Fruit fly (Drosophila melanogaster) Kc167 (cell line): ENCODE results near the gene CG7115.

Experiments used
- Myc ChIP-seq: fragments of >200 bp; optimal IDR thresholded peaks from 2 replicates; lab custom pipeline; 2017; ENCODE audit warnings: missing external identifiers
- Sin3A ChIP-seq: fragments of >200 bp; optimal IDR thresholded peaks from 2 replicates; lab custom pipeline; 2018; ENCODE audit warnings: missing external identifiers
- h ChIP-seq: fragments of >200 bp; optimal IDR thresholded peaks from 3 replicates; lab custom pipeline; 2018; ENCODE audit warnings: missing external identifiers
- insv ChIP-seq: fragments of >200 bp; optimal IDR thresholded peaks from 3 replicates; lab custom pipeline; 2018; ENCODE audit warnings: missing external identifiers
- psq ChIP-seq: fragments of >200 bp; optimal IDR thresholded peaks from 2 replicates; lab custom pipeline; 2017; ENCODE audit warnings: missing external identifiers
- ttk ChIP-seq: sonication (Bioruptor generic); optimal IDR thresholded peaks from 2 replicates; lab custom pipeline; 2017; ENCODE audit warnings: missing external identifiers

- no peak for TF ChIP-seq h (lab: Kevin White, UChicago)
- no peak for TF ChIP-seq psq (lab: Kevin White, UChicago)
- no peak for TF ChIP-seq insv
- TF ChIP-seq Myc (lab: Kevin White, UChicago): no peak
- TF ChIP-seq ttk (lab: Kevin White, UChicago): no peak
- no peak for TF ChIP-seq Sin3A (lab: Kevin White, UChicago)
Measured at dm6 chr2L:7871332-7871731, 50.4 kb downstream of the CG7115 start, which contains the start of gene Proc.
